Fruit fly (Drosophila melanogaster): ENCODE data around the gene mas.

- TF ChIP-seq CG14711 (tag; optimal IDR thresholded peaks at IDR 0.05): no peak
- TF ChIP-seq CG5204 (GFP tag; optimal IDR thresholded peaks at IDR 0.05): no peak
- no peak for TF ChIP-seq CG1620 (GFP tag; optimal IDR thresholded peaks at IDR 0.05)
Measured at dm6 chr3L:4212815-4213214, 45.6 kb upstream of the mas start, which contains the start of gene Cpr64Ac.
